Worm (Caenorhabditis elegans) whole organism, L3 larva: Measurements from ENCODE around the gene F18E9.3.

Experiments used
- ceh-82 ChIP-seq: fragments of 150-350 bp; optimal IDR thresholded peaks from 2 replicates; lab custom pipeline; 2014; ENCODE audit warnings: missing biosample characterization, missing genetic modification characterization
- elt-2 ChIP-seq: sonication (generic microtip); optimal IDR thresholded peaks from 2 replicates; lab custom pipeline; 2016; ENCODE audit warnings: missing genetic modification reagents, mild to moderate bottlenecking, missing genetic modification characterization, missing compliant biosample characterization
- fkh-2 ChIP-seq: fragments of 150-350 bp; optimal IDR thresholded peaks from 2 replicates; lab custom pipeline; 2014; ENCODE audit warnings: missing biosample characterization, missing genetic modification reagents, missing genetic modification characterization
- lin-15B ChIP-seq: fragments of 150-350 bp; optimal IDR thresholded peaks from 2 replicates; lab custom pipeline; 2014; ENCODE audit warnings: missing biosample characterization, missing genetic modification characterization
- mdl-1 ChIP-seq: fragments of 150-350 bp; optimal IDR thresholded peaks from 2 replicates; lab custom pipeline; 2014; ENCODE audit warnings: missing biosample characterization, missing genetic modification characterization
- nhr-11 ChIP-seq: fragments of 150-350 bp; optimal IDR thresholded peaks from 2 replicates; lab custom pipeline; 2014; ENCODE audit warnings: missing biosample characterization, missing genetic modification characterization
- nhr-28 ChIP-seq: fragments of 150-350 bp; optimal IDR thresholded peaks from 2 replicates; lab custom pipeline; 2014; ENCODE audit warnings: missing biosample characterization, missing genetic modification characterization
- nhr-67 ChIP-seq: fragments of 150-350 bp; optimal IDR thresholded peaks from 2 replicates; lab custom pipeline; 2014; ENCODE audit warnings: missing biosample characterization, missing genetic modification characterization
- pha-4 ChIP-seq: fragments of 150-350 bp; optimal IDR thresholded peaks from 2 replicates; lab custom pipeline; 2014; ENCODE audit warnings: missing biosample characterization, missing genetic modification reagents, missing genetic modification characterization
- tbx-2 ChIP-seq: sonication (generic microtip); optimal IDR thresholded peaks from 2 replicates; lab custom pipeline; 2016; ENCODE audit warnings: mild to moderate bottlenecking, missing genetic modification characterization, missing compliant biosample characterization

ce11 chrX:8569159-8569558 lies 16.8 kb upstream of the F18E9.3 start:
- no peak for TF ChIP-seq nhr-28 (tag; lab: Kevin White, UChicago)
- TF ChIP-seq pha-4: no peak
- no peak for TF ChIP-seq elt-2 (tag; lab: Kevin White, UChicago)
- no peak for TF ChIP-seq nhr-11 (tag; lab: Kevin White, UChicago)
- TF ChIP-seq mdl-1 (tag; lab: Kevin White, UChicago): no peak
- TF ChIP-seq nhr-67 (tag; lab: Kevin White, UChicago): no peak
- TF ChIP-seq lin-15B (tag; lab: Kevin White, UChicago): no peak
- TF ChIP-seq fkh-2: no peak
- no peak for TF ChIP-seq tbx-2
- TF ChIP-seq ceh-82 (tag; lab: Kevin White, UChicago): no peak
